Worm (Caenorhabditis elegans) whole organism, L4 larva: Measurements from ENCODE around the gene nlp-43.
A peak's percentile ranks its signal among the peaks of the same experiment; 100 is the strongest.

Source experiments
- F26F4.8 ChIP-seq: fragments of 200-800 bp; sonication (Bioruptor generic); conservative IDR thresholded peaks from 2 replicates; pipeline ENCODE4 v1.3.6; 2022; ENCODE audit warnings: missing genetic modification characterization, missing compliant biosample characterization
- F49E8.2 ChIP-seq: sonication (generic microtip); optimal IDR thresholded peaks from 2 replicates; lab custom pipeline; 2016; ENCODE audit warnings: missing compliant biosample characterization, mild to moderate bottlenecking, missing genetic modification characterization, borderline replicate concordance
- T20F7.1 ChIP-seq: fragments of 200-800 bp; sonication (Bioruptor generic); optimal IDR thresholded peaks from 2 replicates; lab custom pipeline; 2018; ENCODE audit warnings: mild to moderate bottlenecking, missing genetic modification characterization, missing compliant biosample characterization
- Y105C5A.15 ChIP-seq: fragments of 200-800 bp; sonication (Bioruptor generic); IDR thresholded peaks from 2 replicates; pipeline ENCODE4 v1.3.6; 2022; ENCODE audit warnings: missing genetic modification characterization, missing compliant biosample characterization
- aha-1 ChIP-seq: fragments of 150-350 bp; peaks from one replicate; lab custom pipeline; 2014; ENCODE audit warnings: missing biosample characterization, missing genetic modification characterization
- ceh-20 ChIP-seq: fragments of 200-800 bp; sonication (Bioruptor generic); IDR thresholded peaks from 2 replicates; pipeline ENCODE4 v1.3.6; 2022; ENCODE audit warnings: missing genetic modification reagents, missing genetic modification characterization, missing compliant biosample characterization
- ceh-28 ChIP-seq: fragments of 150-350 bp; optimal IDR thresholded peaks from 2 replicates; lab custom pipeline; 2014; ENCODE audit warnings: missing biosample characterization, missing genetic modification reagents, missing genetic modification characterization
- ces-1 ChIP-seq: fragments of 150-350 bp; sonication (generic microtip); optimal IDR thresholded peaks from 4 replicates; lab custom pipeline; 2014; ENCODE audit warnings: missing biosample characterization, missing genetic modification reagents, missing genetic modification characterization
- cey-2 ChIP-seq: sonication (generic microtip); optimal IDR thresholded peaks from 3 replicates; lab custom pipeline; 2017; ENCODE audit warnings: missing genetic modification characterization, mild to moderate bottlenecking, missing compliant biosample characterization, antibody characterized with exemption, borderline replicate concordance; ENCODE audit not compliant: insufficient read depth
- ctbp-1 ChIP-seq: fragments of 200-800 bp; sonication (Bioruptor generic); IDR thresholded peaks from 2 replicates; pipeline ENCODE4 v1.3.6; 2022; ENCODE audit warnings: missing genetic modification reagents, missing genetic modification characterization, missing compliant biosample characterization
- daf-16 ChIP-seq, 3 experiments: sonication (generic microtip); optimal IDR thresholded peaks; 2 replicates each; lab custom pipeline; 2016 to 2017; ENCODE audit warnings: missing genetic modification characterization in 3 of 3, missing genetic modification reagents in 3 of 3, mild to moderate bottlenecking in 2 of 3, missing compliant biosample characterization in 2 of 3, missing biosample characterization in 1 of 3, moderate library complexity in 1 of 3
- dmd-6 ChIP-seq: fragments of 200-800 bp; sonication (Bioruptor generic); IDR thresholded peaks from 2 replicates; pipeline ENCODE4 v1.3.6; 2022; ENCODE audit warnings: missing genetic modification reagents, missing genetic modification characterization, missing compliant biosample characterization
- dmd-8 ChIP-seq: fragments of 200-800 bp; sonication (Bioruptor generic); IDR thresholded peaks from 2 replicates; pipeline ENCODE4 v1.3.6; 2022; ENCODE audit warnings: missing genetic modification characterization, missing compliant biosample characterization
- dpl-1 ChIP-seq: fragments of 150-350 bp; optimal IDR thresholded peaks from 2 replicates; lab custom pipeline; 2014; ENCODE audit warnings: missing biosample characterization, missing genetic modification reagents, missing genetic modification characterization
- duxl-1 ChIP-seq: sonication (generic microtip); optimal IDR thresholded peaks from 2 replicates; lab custom pipeline; 2016; ENCODE audit warnings: mild to moderate bottlenecking, missing genetic modification characterization, moderate library complexity, missing compliant biosample characterization; ENCODE audit not compliant: poor library complexity
- dve-1 ChIP-seq: sonication (generic microtip); optimal IDR thresholded peaks from 2 replicates; lab custom pipeline; 2017; ENCODE audit warnings: antibody characterized with exemption, mild to moderate bottlenecking, missing genetic modification characterization, missing compliant biosample characterization; ENCODE audit not compliant: insufficient read depth
- gei-8 ChIP-seq: fragments of 200-800 bp; sonication (Bioruptor generic); optimal IDR thresholded peaks from 2 replicates; lab custom pipeline; 2018; ENCODE audit warnings: mild to moderate bottlenecking, missing genetic modification characterization, missing compliant biosample characterization
- hif-1 ChIP-seq, 2 experiments: sonication (generic microtip); optimal IDR thresholded peaks; 2 replicates each; lab custom pipeline; 2016 to 2017; ENCODE audit warnings: missing compliant biosample characterization in 2 of 2, missing genetic modification characterization in 2 of 2, missing genetic modification reagents in 2 of 2, missing genotype in 2 of 2, mild to moderate bottlenecking in 1 of 2
- hlh-11 ChIP-seq: fragments of 200-800 bp; sonication (Bioruptor generic); optimal IDR thresholded peaks from 2 replicates; lab custom pipeline; 2018; ENCODE audit warnings: mild to moderate bottlenecking, missing genetic modification characterization, missing compliant biosample characterization
- hlh-30 ChIP-seq: sonication (generic microtip); optimal IDR thresholded peaks from 2 replicates; lab custom pipeline; 2017; ENCODE audit warnings: antibody characterized with exemption, mild to moderate bottlenecking, missing genetic modification characterization, missing compliant biosample characterization; ENCODE audit not compliant: insufficient read depth
- lin-13 ChIP-seq: fragments of 150-350 bp; optimal IDR thresholded peaks from 2 replicates; lab custom pipeline; 2014; ENCODE audit warnings: missing biosample characterization, missing genetic modification reagents, missing genetic modification characterization
- lin-29 ChIP-seq: fragments of 200-800 bp; sonication (Bioruptor generic); IDR thresholded peaks from 2 replicates; pipeline ENCODE4 v1.3.6; 2022; ENCODE audit warnings: missing genetic modification reagents, missing genetic modification characterization, missing compliant biosample characterization
- lin-38 ChIP-seq: fragments of 200-800 bp; sonication (Bioruptor generic); IDR thresholded peaks from 2 replicates; pipeline ENCODE4 v1.3.6; 2022; ENCODE audit warnings: missing genetic modification reagents, missing genetic modification characterization, missing compliant biosample characterization
- lsy-2 ChIP-seq, 2 experiments: fragments of 150-350 bp in 1 of 2; sonication (generic microtip) in 1 of 2; optimal IDR thresholded peaks; 2 replicates each; lab custom pipeline; 2014 to 2017; ENCODE audit warnings: missing biosample characterization in 2 of 2, missing genetic modification characterization in 2 of 2
- mdl-1 ChIP-seq, 2 experiments: fragments of 150-350 bp in 1 of 2; sonication (generic microtip) in 1 of 2; optimal IDR thresholded peaks; 2 replicates each; lab custom pipeline; 2014 to 2017; ENCODE audit warnings: missing biosample characterization in 2 of 2, missing genetic modification characterization in 2 of 2
- mep-1 ChIP-seq: fragments of 150-350 bp; sonication (generic microtip); optimal IDR thresholded peaks from 3 replicates; lab custom pipeline; 2014; ENCODE audit warnings: missing biosample characterization, missing genetic modification characterization
- mes-2 ChIP-seq: sonication (generic microtip); optimal IDR thresholded peaks from 2 replicates; lab custom pipeline; 2016; ENCODE audit warnings: missing genotype, mild to moderate bottlenecking, missing genetic modification characterization, missing compliant biosample characterization; ENCODE audit not compliant: poor library complexity, severe bottlenecking
- mxl-2 ChIP-seq: fragments of 200-800 bp; sonication (Bioruptor generic); conservative IDR thresholded peaks from 2 replicates; pipeline ENCODE4 v1.3.6; 2022; ENCODE audit warnings: missing genetic modification reagents, missing genetic modification characterization, missing compliant biosample characterization
- mxl-3 ChIP-seq: fragments of 200-800 bp; sonication (Bioruptor generic); optimal IDR thresholded peaks from 2 replicates; lab custom pipeline; 2018; ENCODE audit warnings: mild to moderate bottlenecking, missing genetic modification characterization, missing compliant biosample characterization
- nhr-10 ChIP-seq: fragments of 150-350 bp; optimal IDR thresholded peaks from 2 replicates; lab custom pipeline; 2014; ENCODE audit warnings: missing biosample characterization, missing genetic modification characterization
- nhr-102 ChIP-seq: sonication (generic microtip); optimal IDR thresholded peaks from 2 replicates; lab custom pipeline; 2016; ENCODE audit warnings: mild to moderate bottlenecking, missing genetic modification characterization, moderate library complexity, missing compliant biosample characterization
- nhr-11 ChIP-seq: fragments of 150-350 bp; optimal IDR thresholded peaks from 2 replicates; lab custom pipeline; 2014; ENCODE audit warnings: missing biosample characterization, missing genetic modification characterization
- nhr-237 ChIP-seq: sonication (generic microtip); optimal IDR thresholded peaks from 2 replicates; lab custom pipeline; 2017; ENCODE audit warnings: missing biosample characterization, missing genetic modification characterization
- nhr-28 ChIP-seq: fragments of 150-350 bp; optimal IDR thresholded peaks from 2 replicates; lab custom pipeline; 2014; ENCODE audit warnings: missing biosample characterization, missing genetic modification characterization
- nhr-42 ChIP-seq: fragments of 200-800 bp; sonication (Bioruptor generic); IDR thresholded peaks from 2 replicates; pipeline ENCODE4 v1.3.6; 2022; ENCODE audit warnings: missing genetic modification characterization, missing compliant biosample characterization
- nhr-48 ChIP-seq: sonication (generic microtip); optimal IDR thresholded peaks from 2 replicates; lab custom pipeline; 2016; ENCODE audit warnings: mild to moderate bottlenecking, missing genetic modification characterization, missing compliant biosample characterization
- nhr-77 ChIP-seq: fragments of 150-350 bp; optimal IDR thresholded peaks from 2 replicates; lab custom pipeline; 2014; ENCODE audit warnings: missing biosample characterization, missing genetic modification characterization
- pha-4 ChIP-seq, 2 experiments: fragments of 150-350 bp in 1 of 2; fragments of 200-800 bp in 1 of 2; sonication (Bioruptor generic) in 1 of 2; IDR thresholded peaks in 1 of 2; optimal IDR thresholded peaks in 1 of 2; 2 replicates each; pipeline versions ENCODE4 v1.3.6 to Lab custom; 2014 to 2022; ENCODE audit warnings: missing genetic modification characterization in 2 of 2, missing genetic modification reagents in 2 of 2, missing biosample characterization in 1 of 2, missing compliant biosample characterization in 1 of 2
- php-3 ChIP-seq: fragments of 200-800 bp; sonication (Bioruptor generic); IDR thresholded peaks from 2 replicates; pipeline ENCODE4 v1.3.6; 2022; ENCODE audit warnings: missing genetic modification reagents, missing genetic modification characterization, missing compliant biosample characterization
- pqm-1 ChIP-seq: sonication (generic microtip); optimal IDR thresholded peaks from 2 replicates; lab custom pipeline; 2017; ENCODE audit warnings: missing biosample characterization, missing genetic modification characterization
- skn-1 ChIP-seq: fragments of 150-350 bp; optimal IDR thresholded peaks from 2 replicates; lab custom pipeline; 2014; ENCODE audit warnings: missing biosample characterization, missing genetic modification characterization
- tra-1 ChIP-seq: fragments of 200-800 bp; sonication (Bioruptor generic); IDR thresholded peaks from 2 replicates; pipeline ENCODE4 v1.3.6; 2022; ENCODE audit warnings: missing genetic modification reagents, missing genetic modification characterization, missing compliant biosample characterization
- unc-130 ChIP-seq: sonication (generic microtip); optimal IDR thresholded peaks from 2 replicates; lab custom pipeline; 2016; ENCODE audit warnings: missing genetic modification reagents, missing genetic modification characterization, missing compliant biosample characterization
- unc-39 ChIP-seq: sonication (generic microtip); optimal IDR thresholded peaks from 2 replicates; lab custom pipeline; 2017; ENCODE audit warnings: missing biosample characterization, missing genetic modification characterization
- unc-62 ChIP-seq, 3 experiments: fragments of 150-350 bp in 1 of 3; sonication (generic microtip); optimal IDR thresholded peaks in 2 of 3; peaks in 1 of 3; 1 replicate in 1 of 3; 2 replicates in 2 of 3; lab custom pipeline; 2014 to 2017; ENCODE audit warnings: missing biosample characterization in 3 of 3, missing genetic modification characterization in 3 of 3, missing genetic modification reagents in 3 of 3, missing genotype in 1 of 3
- zfp-3 ChIP-seq: fragments of 200-800 bp; sonication (Bioruptor generic); conservative IDR thresholded peaks from 2 replicates; pipeline ENCODE4 v1.3.6; 2022; ENCODE audit warnings: missing genetic modification reagents, missing genetic modification characterization, missing compliant biosample characterization
- zip-2 ChIP-seq: fragments of 150-350 bp; optimal IDR thresholded peaks from 2 replicates; lab custom pipeline; 2014; ENCODE audit warnings: missing biosample characterization, missing genetic modification characterization

The nlp-43 gene

ce11 chrIII:5078062-5078461 lies 35.9 kb downstream of the nlp-43 start:
- TF ChIP-seq cey-2 (tag; lab: Kevin White, UChicago) (no peak), unc-130 (GFP tag; lab: Kevin White, UChicago) (no peak), dmd-8 (GFP tag; lab: Robert Waterston, UW) (no peak), duxl-1 (no peak), aha-1 (tag; lab: Kevin White, UChicago) (no peak), zfp-3 (GFP tag; lab: Robert Waterston, UW) (no peak), mdl-1 (tag; optimal IDR thresholded peaks at IDR 0.05; lab: Kevin White, UChicago) (peak in 1 of 2 experiments; percentile 95), ceh-20 (0 out of 2 replicates have a peak, but pooled peaks have one; percentile 38), hif-1 (tag; optimal IDR thresholded peaks at IDR 0.05; lab: Kevin White, UChicago) (peak in 1 of 2 experiments; percentile 66), nhr-237 (tag; lab: Kevin White, UChicago) (no peak), mxl-2 (GFP tag; lab: Robert Waterston, UW) (no peak), lin-38 (GFP tag; lab: Robert Waterston, UW) (0 out of 2 replicates have a peak, but pooled peaks have one; percentile 30), ces-1 (GFP tag; lab: Kevin White, UChicago) (no peak), nhr-28 (tag; lab: Kevin White, UChicago) (peak; percentile 97), php-3 (GFP tag; lab: Robert Waterston, UW) (0 out of 2 replicates have a peak, but pooled peaks have one; percentile 43), hlh-30 (tag; lab: Kevin White, UChicago) (peak; percentile 89), dpl-1 (GFP tag; lab: Kevin White, UChicago) (peak; percentile 12), nhr-48 (tag; lab: Kevin White, UChicago) (peak; percentile 88), mxl-3 (GFP tag; lab: Kevin White, UChicago) (peak; percentile 97), dve-1 (tag; lab: Kevin White, UChicago) (peak; percentile 95), lin-13 (GFP tag; lab: Kevin White, UChicago) (no peak), nhr-102 (peak; percentile 53), ctbp-1 (no peak), Y105C5A.15 (GFP tag; lab: Robert Waterston, UW) (no peak), unc-39 (tag; lab: Kevin White, UChicago) (no peak), F49E8.2 (tag; lab: Kevin White, UChicago) (no peak), nhr-11 (tag; lab: Kevin White, UChicago) (peak; percentile 83), zip-2 (no peak), unc-62 (GFP tag; optimal IDR thresholded peaks at IDR 0.05 in 1 of 2; lab: Kevin White, UChicago) (peak in 1 of 2 experiments; percentile 78), unc-62 (tag; optimal IDR thresholded peaks at IDR 0.05; lab: Kevin White, UChicago) (no peak), skn-1 (tag; lab: Kevin White, UChicago) (no peak), lsy-2 (tag; optimal IDR thresholded peaks at IDR 0.05; lab: Kevin White, UChicago) (peak in 1 of 2 experiments; percentile 75), nhr-77 (peak; percentile 88), mes-2 (tag; lab: Kevin White, UChicago) (peak; percentile 65), F26F4.8 (GFP tag; lab: Robert Waterston, UW) (no peak), lin-29 (no peak), pqm-1 (tag; lab: Kevin White, UChicago) (peak; percentile 64), tra-1 (GFP tag; lab: Robert Waterston, UW) (peak; percentile 61; the same call in 1 of the 2 replicates), nhr-10 (tag; lab: Kevin White, UChicago) (peak; percentile 25), hlh-11 (tag; lab: Kevin White, UChicago) (peak; percentile 94), daf-16 (GFP tag; optimal IDR thresholded peaks at IDR 0.05; lab: Kevin White, UChicago) (peak in 1 of 2 experiments; percentile 79), daf-16 (tag; optimal IDR thresholded peaks at IDR 0.05; lab: Kevin White, UChicago) (peak; percentile 98), mep-1 (tag; lab: Kevin White, UChicago) (peak; percentile 81), gei-8 (GFP tag; lab: Kevin White, UChicago) (no peak), nhr-42 (no peak), T20F7.1 (peak; percentile 60), ceh-28 (tag; lab: Kevin White, UChicago) (no peak), dmd-6 (peak; percentile 99), pha-4 (GFP tag; IDR thresholded peaks at IDR 0.05; lab: Robert Waterston, UW) (peak; percentile 46; the same call in 1 of the 2 replicates), pha-4 (tag; optimal IDR thresholded peaks at IDR 0.05; lab: Kevin White, UChicago) (peak; percentile 84)
